Fruit fly (Drosophila melanogaster) whole organism, embryonic: ENCODE data around the gene CG14332.

ENCODE experiments used
- ATbp ChIP-seq: fragments of 200-800 bp; sonication (Bioruptor generic); optimal IDR thresholded peaks from 2 replicates; lab custom pipeline; 2017; ENCODE audit warnings: missing biosample characterization, mild to moderate bottlenecking, missing genetic modification characterization, missing genetic modification reagents
- CG10462 ChIP-seq: fragments of 200-800 bp; sonication (Bioruptor generic); optimal IDR thresholded peaks from 2 replicates; lab custom pipeline; 2016; ENCODE audit warnings: missing biosample characterization, missing genetic modification characterization
- CG12299 ChIP-seq: fragments of 200-800 bp; sonication (Bioruptor generic); optimal IDR thresholded peaks from 2 replicates; lab custom pipeline; 2018; ENCODE audit warnings: missing biosample characterization, mild to moderate bottlenecking, missing genetic modification characterization
- CG14014 ChIP-seq: fragments of 200-800 bp; sonication (Bioruptor generic); IDR thresholded peaks from 2 replicates; pipeline ENCODE4 v1.3.6; 2022; ENCODE audit warnings: missing biosample characterization, missing genetic modification characterization
- CG14710 ChIP-seq: fragments of 200-800 bp; sonication (Bioruptor generic); optimal IDR thresholded peaks from 3 replicates; lab custom pipeline; 2019; ENCODE audit warnings: missing biosample characterization, mild to moderate bottlenecking, missing genetic modification characterization, moderate library complexity
- CG15696 ChIP-seq: fragments of 200-800 bp; sonication (Bioruptor generic); optimal IDR thresholded peaks from 2 replicates; lab custom pipeline; 2019; ENCODE audit warnings: missing biosample characterization, mild to moderate bottlenecking, missing genetic modification characterization, moderate library complexity
- CG17328 ChIP-seq: fragments of 200-800 bp; sonication (Bioruptor generic); IDR thresholded peaks from 2 replicates; pipeline ENCODE4 v1.3.6; 2022; ENCODE audit warnings: missing biosample characterization, missing genetic modification characterization
- CG17361 ChIP-seq: fragments of 200-800 bp; sonication (Bioruptor generic); IDR thresholded peaks from 3 replicates; pipeline ENCODE4 v1.3.6; 2022; ENCODE audit warnings: missing biosample characterization, missing genetic modification characterization
- CG17385 ChIP-seq: fragments of 200-800 bp; sonication (Bioruptor generic); optimal IDR thresholded peaks from 3 replicates; lab custom pipeline; 2018; ENCODE audit warnings: missing biosample characterization, mild to moderate bottlenecking, missing genetic modification characterization
- CG18262 ChIP-seq: fragments of 200-800 bp; optimal IDR thresholded peaks from 3 replicates; lab custom pipeline; 2019; ENCODE audit warnings: missing biosample characterization, mild to moderate bottlenecking, missing genetic modification characterization, moderate library complexity
- CG2712 ChIP-seq: fragments of 200-800 bp; optimal IDR thresholded peaks from 3 replicates; lab custom pipeline; 2019; ENCODE audit warnings: missing biosample characterization, mild to moderate bottlenecking, missing genetic modification characterization, moderate library complexity
- CG31224 ChIP-seq: fragments of 200-800 bp; sonication (Bioruptor generic); IDR thresholded peaks from 2 replicates; pipeline ENCODE4 v1.3.6; 2022; ENCODE audit warnings: missing biosample characterization, missing genetic modification characterization
- CG31441 ChIP-seq: fragments of 200-800 bp; sonication (Bioruptor generic); IDR thresholded peaks from 2 replicates; pipeline ENCODE4 v1.3.6; 2022; ENCODE audit warnings: missing biosample characterization, missing genetic modification characterization
- CG3163 ChIP-seq: fragments of 200-800 bp; sonication (Bioruptor generic); optimal IDR thresholded peaks from 3 replicates; lab custom pipeline; 2016; ENCODE audit warnings: missing biosample characterization, missing genetic modification characterization
- CG32772 ChIP-seq: fragments of 200-800 bp; sonication (Bioruptor generic); IDR thresholded peaks from 2 replicates; pipeline ENCODE4 v1.3.6; 2022; ENCODE audit warnings: missing biosample characterization, missing genetic modification characterization
- CG4617 ChIP-seq: fragments of 200-800 bp; sonication (Bioruptor generic); optimal IDR thresholded peaks from 3 replicates; lab custom pipeline; 2016; ENCODE audit warnings: missing biosample characterization, missing genetic modification characterization, borderline replicate concordance
- CG8924 ChIP-seq: fragments of 200-800 bp; optimal IDR thresholded peaks from 3 replicates; lab custom pipeline; 2019; ENCODE audit warnings: missing biosample characterization, mild to moderate bottlenecking, missing genetic modification characterization, moderate library complexity
- CG9215 ChIP-seq: fragments of 200-800 bp; sonication (Bioruptor generic); IDR thresholded peaks from 2 replicates; pipeline ENCODE4 v1.3.6; 2022; ENCODE audit warnings: missing biosample characterization, missing genetic modification characterization
- CG9727 ChIP-seq: fragments of 200-800 bp; sonication (Bioruptor generic); optimal IDR thresholded peaks from 3 replicates; lab custom pipeline; 2017; ENCODE audit warnings: missing biosample characterization, mild to moderate bottlenecking, missing genetic modification characterization
- CG9817 ChIP-seq: fragments of 200-800 bp; sonication (Bioruptor generic); optimal IDR thresholded peaks from 2 replicates; lab custom pipeline; 2018; ENCODE audit warnings: missing biosample characterization, mild to moderate bottlenecking, missing genetic modification characterization, moderate library complexity
- D ChIP-seq, 2 experiments: fragments of 200-800 bp in 1 of 2; fragments of >200 bp in 1 of 2; sonication (Bioruptor generic) in 1 of 2; optimal IDR thresholded peaks; 2 replicates in 1 of 2; 3 replicates in 1 of 2; lab custom pipeline; 2017; ENCODE audit warnings: mild to moderate bottlenecking in 1 of 2, missing biosample characterization in 1 of 2, missing genetic modification characterization in 1 of 2, missing genetic modification reagents in 1 of 2
- Fer2 ChIP-seq: fragments of 200-800 bp; sonication (Bioruptor generic); optimal IDR thresholded peaks from 2 replicates; lab custom pipeline; 2018; ENCODE audit warnings: missing biosample characterization, mild to moderate bottlenecking, missing genetic modification characterization, moderate library complexity
- Optix ChIP-seq: fragments of 200-800 bp; sonication (Bioruptor generic); IDR thresholded peaks from 3 replicates; pipeline ENCODE4 v1.3.6; 2022; ENCODE audit warnings: missing biosample characterization, missing genetic modification characterization
- Side ChIP-seq: fragments of 200-800 bp; sonication (Bioruptor generic); optimal IDR thresholded peaks from 2 replicates; lab custom pipeline; 2016; ENCODE audit warnings: missing biosample characterization, missing genetic modification characterization
- Sin3A ChIP-seq: fragments of >200 bp; optimal IDR thresholded peaks from 2 replicates; lab custom pipeline; 2018
- Sox100B ChIP-seq: fragments of 200-800 bp; sonication (Bioruptor generic); optimal IDR thresholded peaks from 3 replicates; lab custom pipeline; 2018; ENCODE audit warnings: missing biosample characterization, mild to moderate bottlenecking, missing genetic modification characterization
- Usf ChIP-seq: fragments of 200-800 bp; sonication (Bioruptor generic); optimal IDR thresholded peaks from 2 replicates; lab custom pipeline; 2017; ENCODE audit warnings: missing genotype, missing biosample characterization, missing genetic modification characterization
- ac ChIP-seq: fragments of 200-800 bp; sonication (Bioruptor generic); optimal IDR thresholded peaks from 3 replicates; lab custom pipeline; 2017; ENCODE audit warnings: missing biosample characterization, mild to moderate bottlenecking, missing genetic modification characterization
- amos ChIP-seq: fragments of 200-800 bp; sonication (Bioruptor generic); IDR thresholded peaks from 2 replicates; pipeline ENCODE4 v1.3.6; 2022; ENCODE audit warnings: missing biosample characterization, missing genetic modification characterization; ENCODE audit not compliant: partially characterized antibody
- ara ChIP-seq: fragments of 200-800 bp; sonication (Bioruptor generic); IDR thresholded peaks from 2 replicates; pipeline ENCODE4 v1.3.6; 2022; ENCODE audit warnings: missing biosample characterization, missing genetic modification characterization
- br ChIP-seq: fragments of >200 bp; optimal IDR thresholded peaks from 2 replicates; lab custom pipeline; 2017
- chif ChIP-seq, 2 experiments: fragments of 200-800 bp; sonication (Bioruptor generic); optimal IDR thresholded peaks; 3 replicates each; lab custom pipeline; 2016; ENCODE audit warnings: missing biosample characterization in 2 of 2, missing genetic modification characterization in 2 of 2
- crol ChIP-seq: fragments of 200-800 bp; sonication (Bioruptor generic); IDR thresholded peaks from 2 replicates; pipeline ENCODE4 v1.3.6; 2022; ENCODE audit warnings: missing biosample characterization, missing genetic modification characterization
- da ChIP-seq: fragments of 200-800 bp; sonication (Bioruptor generic); optimal IDR thresholded peaks from 2 replicates; lab custom pipeline; 2016; ENCODE audit warnings: missing biosample characterization, missing genetic modification characterization
- dmrt99B ChIP-seq: fragments of 200-800 bp; sonication (Bioruptor generic); optimal IDR thresholded peaks from 2 replicates; lab custom pipeline; 2018; ENCODE audit warnings: missing biosample characterization, mild to moderate bottlenecking, missing genetic modification characterization, moderate library complexity
- ewg ChIP-seq: fragments of 200-800 bp; sonication (Bioruptor generic); optimal IDR thresholded peaks from 3 replicates; lab custom pipeline; 2017; ENCODE audit warnings: mild to moderate bottlenecking, missing biosample characterization, missing genetic modification reagents, missing genetic modification characterization
- gsb ChIP-seq: fragments of 200-800 bp; sonication (Bioruptor generic); IDR thresholded peaks from 2 replicates; pipeline ENCODE4 v1.3.6; 2022; ENCODE audit warnings: missing biosample characterization, missing genetic modification characterization
- ham ChIP-seq: fragments of 200-800 bp; sonication (Bioruptor generic); IDR thresholded peaks from 2 replicates; pipeline ENCODE4 v1.3.6; 2022; ENCODE audit warnings: missing biosample characterization, missing genetic modification characterization
- hth ChIP-seq: fragments of >200 bp; optimal IDR thresholded peaks from 2 replicates; lab custom pipeline; 2017; ENCODE audit warnings: inconsistent platforms
- jumu ChIP-seq: fragments of 200-800 bp; sonication (Bioruptor generic); optimal IDR thresholded peaks from 3 replicates; lab custom pipeline; 2016; ENCODE audit warnings: missing biosample characterization, missing genetic modification characterization
- lola ChIP-seq, 3 experiments: fragments of >200 bp in 2 of 3; fragments of 200-800 bp in 1 of 3; sonication (Bioruptor generic) in 1 of 3; optimal IDR thresholded peaks; 2 replicates each; lab custom pipeline; 2017 to 2019; ENCODE audit warnings: missing biosample characterization in 3 of 3, missing genetic modification characterization in 3 of 3, mild to moderate bottlenecking in 1 of 3, moderate library complexity in 1 of 3
- mirr ChIP-seq: fragments of 200-800 bp; sonication (Bioruptor generic); optimal IDR thresholded peaks from 3 replicates; lab custom pipeline; 2018; ENCODE audit warnings: missing biosample characterization, mild to moderate bottlenecking, missing genetic modification characterization
- nom ChIP-seq: fragments of 200-800 bp; sonication (Bioruptor generic); optimal IDR thresholded peaks from 2 replicates; lab custom pipeline; 2017; ENCODE audit warnings: missing biosample characterization, missing genetic modification characterization, mild to moderate bottlenecking, moderate library complexity, missing genetic modification reagents
- schlank ChIP-seq: fragments of 200-800 bp; sonication (Bioruptor generic); optimal IDR thresholded peaks from 2 replicates; lab custom pipeline; 2018; ENCODE audit warnings: missing biosample characterization, mild to moderate bottlenecking, missing genetic modification characterization
- sima ChIP-seq: fragments of 200-800 bp; sonication (Bioruptor generic); optimal IDR thresholded peaks from 2 replicates; lab custom pipeline; 2016; ENCODE audit warnings: missing biosample characterization, missing genetic modification characterization
- slp2 ChIP-seq: fragments of 200-800 bp; sonication (Bioruptor generic); optimal IDR thresholded peaks from 2 replicates; lab custom pipeline; 2016; ENCODE audit warnings: missing biosample characterization, missing genetic modification characterization
- stwl ChIP-seq: fragments of 200-800 bp; sonication (Bioruptor generic); optimal IDR thresholded peaks from 3 replicates; lab custom pipeline; 2018; ENCODE audit warnings: missing biosample characterization, mild to moderate bottlenecking, missing genetic modification characterization, moderate library complexity
- tgo ChIP-seq: fragments of 200-800 bp; sonication (Bioruptor generic); IDR thresholded peaks from 3 replicates; pipeline ENCODE4 v1.3.6; 2022; ENCODE audit warnings: missing biosample characterization, missing genetic modification characterization
- twi ChIP-seq: fragments of 200-800 bp; optimal IDR thresholded peaks from 2 replicates; lab custom pipeline; 2019; ENCODE audit warnings: missing biosample characterization, mild to moderate bottlenecking, missing genetic modification characterization, moderate library complexity

The CG14332 gene

DNA sequence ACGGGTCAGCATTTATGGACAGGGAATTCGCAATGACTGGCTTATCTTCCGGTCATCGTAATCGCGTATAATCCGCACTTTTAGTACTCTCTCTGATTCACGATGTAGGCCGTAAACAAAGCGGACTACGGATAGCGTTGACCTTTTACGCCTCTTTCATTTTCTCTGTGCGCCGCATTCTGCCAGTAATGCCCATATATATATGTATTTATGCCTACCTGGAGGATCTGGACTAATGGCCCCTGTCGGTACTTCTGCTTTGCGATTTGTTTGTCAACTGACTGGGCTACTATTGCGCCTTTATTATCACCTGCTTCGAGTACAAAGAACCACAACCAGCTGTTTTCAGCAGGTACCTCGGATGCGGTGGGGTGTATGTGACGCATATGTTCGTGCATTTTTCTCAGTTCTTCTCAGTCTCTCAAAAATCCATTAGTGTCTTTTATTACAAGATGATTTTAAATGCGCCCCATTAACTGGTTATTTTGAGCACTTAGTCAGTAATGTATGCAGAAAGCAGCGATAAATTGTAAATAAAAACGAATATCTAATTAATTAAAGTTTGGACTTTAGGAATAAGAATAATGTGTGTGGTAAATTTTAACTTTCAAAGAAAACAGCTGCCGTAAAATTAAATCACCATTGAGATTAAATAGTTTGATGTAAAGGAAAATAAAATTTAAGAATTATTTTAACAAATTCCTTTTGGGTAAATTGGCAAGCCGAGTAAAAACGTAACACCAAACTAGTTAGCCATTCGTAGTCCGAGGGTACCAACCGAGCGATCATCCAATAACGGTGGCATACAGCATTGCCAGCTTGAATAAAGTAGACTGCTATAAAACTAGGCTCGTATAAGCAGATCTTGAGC is 27.4 kb downstream of the CG14332 start, which contains the start of gene CREG (continued):
- no peak for TF ChIP-seq stwl (tag; lab: Kevin White, UChicago)
- peak; percentile 91 for TF ChIP-seq CG9215 (GFP tag; lab: Robert Waterston, UW)
- TF ChIP-seq CG3163 (GFP tag; lab: Kevin White, UChicago) = no peak
- TF ChIP-seq tgo = no peak
- TF ChIP-seq CG14710 (tag; lab: Kevin White, UChicago) = peak; percentile 40
- TF ChIP-seq Sox100B (GFP tag; lab: Kevin White, UChicago) = peak; percentile 52
- TF ChIP-seq CG32772 (GFP tag; lab: Robert Waterston, UW) = no peak
- TF ChIP-seq gsb (GFP tag; lab: Robert Waterston, UW) = no peak
- no peak for TF ChIP-seq slp2 (GFP tag; lab: Kevin White, UChicago)
- TF ChIP-seq lola (GFP tag; optimal IDR thresholded peaks at IDR 0.05; lab: Kevin White, UChicago) = peak in 1 of 3 experiments; percentile 57
- no peak for TF ChIP-seq CG31224 (GFP tag; lab: Robert Waterston, UW)
- no peak for TF ChIP-seq Side
- no peak for TF ChIP-seq Optix (GFP tag; lab: Robert Waterston, UW)
- TF ChIP-seq CG31441 (GFP tag; lab: Robert Waterston, UW) = peak; percentile 36; the same call in 1 of the 2 replicates
- TF ChIP-seq CG17361 = peak; percentile 72; the same call in 2 of the 3 replicates
- TF ChIP-seq br (lab: Kevin White, UChicago) = no peak
- TF ChIP-seq ac = peak; percentile 40
- TF ChIP-seq CG12299 (tag; lab: Kevin White, UChicago) = no peak
- TF ChIP-seq CG17385 (GFP tag; lab: Kevin White, UChicago) = peak; percentile 14
- no peak for TF ChIP-seq schlank
- TF ChIP-seq da (GFP tag; lab: Kevin White, UChicago) = no peak
- peak; percentile 52 for TF ChIP-seq twi (tag; lab: Kevin White, UChicago)
- TF ChIP-seq CG2712 (tag; lab: Kevin White, UChicago) = peak; percentile 11
- peak; percentile 59 for TF ChIP-seq CG9727 (GFP tag; lab: Kevin White, UChicago)
- TF ChIP-seq ewg = no peak
- no peak for TF ChIP-seq sima (GFP tag; lab: Kevin White, UChicago)
- TF ChIP-seq CG9817 (tag; lab: Kevin White, UChicago) = no peak
- TF ChIP-seq chif (GFP tag; optimal IDR thresholded peaks at IDR 0.05; lab: Kevin White, UChicago) = peak in 1 of 2 experiments; percentile 16
- TF ChIP-seq ara (GFP tag; lab: Robert Waterston, UW) = 0 out of 2 replicates have a peak, but pooled peaks have one; percentile 18
- TF ChIP-seq CG4617 (GFP tag; lab: Kevin White, UChicago) = no peak
- no peak for TF ChIP-seq mirr (GFP tag; lab: Kevin White, UChicago)
- no peak for TF ChIP-seq crol (GFP tag; lab: Robert Waterston, UW)
- no peak for TF ChIP-seq nom (GFP tag; lab: Kevin White, UChicago)
- no peak for TF ChIP-seq amos (GFP tag; lab: Robert Waterston, UW)
- TF ChIP-seq ATbp = no peak
- TF ChIP-seq CG8924 (tag; lab: Kevin White, UChicago) = peak; percentile 19
- peak; percentile 47 for TF ChIP-seq CG18262
- TF ChIP-seq Usf (GFP tag; lab: Kevin White, UChicago) = no peak

DNA sequence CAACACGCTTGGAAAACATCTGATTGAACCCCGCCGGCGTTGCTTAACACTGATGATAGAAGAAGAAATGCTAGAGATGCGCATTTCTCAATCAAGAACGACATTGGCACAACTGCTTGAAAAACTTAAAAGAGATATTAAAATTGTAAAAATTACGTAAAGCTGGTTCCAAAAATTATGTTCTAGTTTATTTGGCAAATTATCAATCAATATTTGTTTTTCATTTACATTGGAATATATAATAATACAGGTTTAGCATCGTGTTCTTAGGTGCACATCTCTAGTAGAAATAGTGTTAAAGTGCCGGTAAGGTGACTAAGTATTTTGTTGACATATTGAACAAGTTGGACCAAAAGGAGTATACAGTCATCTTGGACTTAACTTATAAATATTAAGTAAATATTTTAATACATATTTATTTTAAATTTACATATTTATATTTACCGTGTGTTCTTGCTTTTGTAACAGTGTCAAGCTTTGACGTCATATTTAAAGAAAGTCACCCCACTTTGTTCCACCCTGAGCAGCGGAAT is 30.6 kb downstream of the CG14332 start, which contains the start of the genes Brf and sds22:
Gene Brf, minus strand, starts transcription at position 25 of the 533 bp plus-strand sequence.
Gene sds22, plus strand, starts transcription at position 282 of the 533 bp plus-strand sequence.
- TF ChIP-seq CG14014 (GFP tag; lab: Robert Waterston, UW) = peak; percentile 93
- TF ChIP-seq Optix (GFP tag; lab: Robert Waterston, UW) = peak; percentile 58; the same call in 2 of the 3 replicates
- peak; percentile 80 for TF ChIP-seq ham (GFP tag; lab: Robert Waterston, UW)
- TF ChIP-seq D (optimal IDR thresholded peaks at IDR 0.05; lab: Kevin White, UChicago) = no peak
- TF ChIP-seq D (GFP tag; optimal IDR thresholded peaks at IDR 0.05; lab: Kevin White, UChicago) = peak; percentile 90
- peak; percentile 93 for TF ChIP-seq dmrt99B (tag; lab: Kevin White, UChicago)
- TF ChIP-seq CG17328 (GFP tag; lab: Robert Waterston, UW) = peak; percentile 86
- peak; percentile 96 for TF ChIP-seq Fer2 (tag; lab: Kevin White, UChicago)
- TF ChIP-seq CG9215 (GFP tag; lab: Robert Waterston, UW) = peak; percentile 95
- TF ChIP-seq hth (lab: Kevin White, UChicago) = no peak
- TF ChIP-seq Sin3A (lab: Kevin White, UChicago) = peak; percentile 39
- TF ChIP-seq jumu (GFP tag; lab: Kevin White, UChicago) = peak; percentile 94
- peak; percentile 98 for TF ChIP-seq CG15696 (tag; lab: Kevin White, UChicago)
- TF ChIP-seq CG10462 = peak; percentile 93
